Fruit fly (Drosophila melanogaster) whole organism, embryonic: ENCODE measurements around the gene Strip.
A peak's percentile ranks its signal among the peaks of the same experiment; 100 is the strongest.

Source experiments
- Abd-B ChIP-seq: fragments of 200-800 bp; sonication (Bioruptor generic); optimal IDR thresholded peaks from 2 replicates; lab custom pipeline; 2018; ENCODE audit warnings: missing biosample characterization, mild to moderate bottlenecking, missing genetic modification characterization, moderate library complexity
- Antp ChIP-seq: fragments of 200-800 bp; sonication (Bioruptor generic); optimal IDR thresholded peaks from 3 replicates; lab custom pipeline; 2016; ENCODE audit warnings: missing biosample characterization, missing genetic modification characterization
- Bteb2 ChIP-seq: fragments of 200-800 bp; sonication (Bioruptor generic); optimal IDR thresholded peaks from 2 replicates; lab custom pipeline; 2016; ENCODE audit warnings: missing biosample characterization, missing genetic modification characterization
- CG10267 ChIP-seq: fragments of 200-800 bp; sonication (Bioruptor generic); optimal IDR thresholded peaks from 2 replicates; lab custom pipeline; 2018; ENCODE audit warnings: missing biosample characterization, mild to moderate bottlenecking, missing genetic modification characterization, moderate library complexity
- CG10431 ChIP-seq: fragments of 200-800 bp; sonication (Bioruptor generic); optimal IDR thresholded peaks from 3 replicates; lab custom pipeline; 2018; ENCODE audit warnings: missing biosample characterization, mild to moderate bottlenecking, missing genetic modification characterization
- CG10462 ChIP-seq: fragments of 200-800 bp; sonication (Bioruptor generic); optimal IDR thresholded peaks from 2 replicates; lab custom pipeline; 2016; ENCODE audit warnings: missing biosample characterization, missing genetic modification characterization
- CG12071 ChIP-seq: fragments of 200-800 bp; sonication (Bioruptor generic); optimal IDR thresholded peaks from 3 replicates; lab custom pipeline; 2018; ENCODE audit warnings: missing biosample characterization, mild to moderate bottlenecking, missing genetic modification characterization
- CG12769 ChIP-seq: fragments of 200-800 bp; sonication (Bioruptor generic); optimal IDR thresholded peaks from 2 replicates; lab custom pipeline; 2019; ENCODE audit warnings: missing biosample characterization, mild to moderate bottlenecking, missing genetic modification characterization, moderate library complexity
- CG13296 ChIP-seq: fragments of 200-800 bp; sonication (Bioruptor generic); optimal IDR thresholded peaks from 3 replicates; lab custom pipeline; 2018; ENCODE audit warnings: missing biosample characterization, mild to moderate bottlenecking, missing genetic modification characterization
- CG14441 ChIP-seq: fragments of 200-800 bp; sonication (Bioruptor generic); IDR thresholded peaks from 2 replicates; pipeline ENCODE4 v1.3.6; 2022; ENCODE audit warnings: missing biosample characterization, missing genetic modification characterization
- CG17361 ChIP-seq: fragments of 200-800 bp; sonication (Bioruptor generic); IDR thresholded peaks from 3 replicates; pipeline ENCODE4 v1.3.6; 2022; ENCODE audit warnings: missing biosample characterization, missing genetic modification characterization
- CG2678 ChIP-seq: fragments of 200-800 bp; sonication (Bioruptor generic); optimal IDR thresholded peaks from 3 replicates; lab custom pipeline; 2019; ENCODE audit warnings: missing biosample characterization, mild to moderate bottlenecking, missing genetic modification characterization, moderate library complexity
- CG31388 ChIP-seq: fragments of 200-800 bp; sonication (Bioruptor generic); optimal IDR thresholded peaks from 2 replicates; lab custom pipeline; 2016; ENCODE audit warnings: missing biosample characterization, missing genetic modification characterization
- CG34224 ChIP-seq: fragments of 200-800 bp; sonication (Bioruptor generic); IDR thresholded peaks from 3 replicates; pipeline ENCODE4 v1.3.6; 2022; ENCODE audit warnings: missing biosample characterization, missing genetic modification characterization; ENCODE audit not compliant: partially characterized antibody
- CG3847 ChIP-seq: fragments of 200-800 bp; sonication (Bioruptor generic); IDR thresholded peaks from 2 replicates; pipeline ENCODE4 v1.3.6; 2022; ENCODE audit warnings: missing biosample characterization, missing genetic modification characterization
- CG4707 ChIP-seq: fragments of 200-800 bp; sonication (Bioruptor generic); optimal IDR thresholded peaks from 2 replicates; lab custom pipeline; 2018; ENCODE audit warnings: missing biosample characterization, mild to moderate bottlenecking, missing genetic modification characterization, moderate library complexity
- CG6654 ChIP-seq: fragments of 200-800 bp; sonication (Bioruptor generic); optimal IDR thresholded peaks from 2 replicates; lab custom pipeline; 2017; ENCODE audit warnings: missing biosample characterization, mild to moderate bottlenecking, missing genetic modification characterization
- CG7839 ChIP-seq: fragments of 200-800 bp; sonication (Bioruptor generic); optimal IDR thresholded peaks from 3 replicates; lab custom pipeline; 2018; ENCODE audit warnings: missing biosample characterization, mild to moderate bottlenecking, missing genetic modification characterization, moderate library complexity
- CG9437 ChIP-seq: fragments of 200-800 bp; sonication (Bioruptor generic); optimal IDR thresholded peaks from 2 replicates; lab custom pipeline; 2018; ENCODE audit warnings: missing biosample characterization, mild to moderate bottlenecking, missing genetic modification characterization
- Fer1 ChIP-seq: fragments of 200-800 bp; sonication (Bioruptor generic); optimal IDR thresholded peaks from 2 replicates; lab custom pipeline; 2017; ENCODE audit warnings: missing biosample characterization, mild to moderate bottlenecking, missing genetic modification characterization
- Hr51 ChIP-seq, 2 experiments: fragments of 200-800 bp; sonication (Bioruptor generic); optimal IDR thresholded peaks; 2 replicates in 1 of 2; 3 replicates in 1 of 2; lab custom pipeline; 2016 to 2018; ENCODE audit warnings: missing biosample characterization in 2 of 2, missing genetic modification characterization in 2 of 2, mild to moderate bottlenecking in 1 of 2, moderate library complexity in 1 of 2
- Kr ChIP-seq: fragments of 200-800 bp; sonication (Bioruptor generic); optimal IDR thresholded peaks from 2 replicates; lab custom pipeline; 2017; ENCODE audit warnings: missing biosample characterization, mild to moderate bottlenecking, missing genetic modification characterization
- Med ChIP-seq: fragments of 200-800 bp; sonication (Bioruptor generic); peaks from one replicate; lab custom pipeline; 2016; ENCODE audit warnings: missing biosample characterization, missing genetic modification characterization, mild to moderate bottlenecking, inconsistent platforms, moderate library complexity
- Meics ChIP-seq: fragments of 200-800 bp; sonication (Bioruptor generic); optimal IDR thresholded peaks from 2 replicates; lab custom pipeline; 2017; ENCODE audit warnings: missing biosample characterization, mild to moderate bottlenecking, missing genetic modification characterization
- Nf-YC ChIP-seq: fragments of 200-800 bp; optimal IDR thresholded peaks from 3 replicates; lab custom pipeline; 2019; ENCODE audit warnings: missing biosample characterization, mild to moderate bottlenecking, missing genetic modification characterization, moderate library complexity
- Oli ChIP-seq: fragments of 200-800 bp; sonication (Bioruptor generic); optimal IDR thresholded peaks from 2 replicates; lab custom pipeline; 2018; ENCODE audit warnings: missing biosample characterization, mild to moderate bottlenecking, missing genetic modification characterization, moderate library complexity
- Pdp1 ChIP-seq, 2 experiments: fragments of 200-800 bp; sonication (Bioruptor generic); optimal IDR thresholded peaks; 3 replicates each; lab custom pipeline; 2016; ENCODE audit warnings: missing biosample characterization in 2 of 2, missing genetic modification characterization in 2 of 2, mild to moderate bottlenecking in 1 of 2, moderate library complexity in 1 of 2
- Sox102F ChIP-seq: fragments of 200-800 bp; sonication (Bioruptor generic); optimal IDR thresholded peaks from 2 replicates; lab custom pipeline; 2018; ENCODE audit warnings: missing biosample characterization, mild to moderate bottlenecking, missing genetic modification characterization, moderate library complexity
- al ChIP-seq: fragments of 200-800 bp; sonication (Bioruptor generic); IDR thresholded peaks from 2 replicates; pipeline ENCODE4 v1.3.6; 2022; ENCODE audit warnings: missing biosample characterization, missing genetic modification characterization
- ap ChIP-seq: fragments of 200-800 bp; sonication (Bioruptor generic); IDR thresholded peaks from 2 replicates; pipeline ENCODE4 v1.3.6; 2022; ENCODE audit warnings: missing biosample characterization, missing genetic modification characterization
- bsh ChIP-seq, 2 experiments: fragments of 200-800 bp; sonication (Bioruptor generic); optimal IDR thresholded peaks; 2 replicates each; lab custom pipeline; 2017 to 2018; ENCODE audit warnings: mild to moderate bottlenecking in 2 of 2, missing biosample characterization in 2 of 2, missing genetic modification characterization in 2 of 2, moderate library complexity in 1 of 2
- dmrt99B ChIP-seq: fragments of 200-800 bp; sonication (Bioruptor generic); optimal IDR thresholded peaks from 2 replicates; lab custom pipeline; 2018; ENCODE audit warnings: missing biosample characterization, mild to moderate bottlenecking, missing genetic modification characterization, moderate library complexity
- gem ChIP-seq: fragments of 200-800 bp; sonication (Bioruptor generic); optimal IDR thresholded peaks from 2 replicates; lab custom pipeline; 2019; ENCODE audit warnings: missing biosample characterization, mild to moderate bottlenecking, missing genetic modification characterization, moderate library complexity
- lab ChIP-seq: fragments of 200-800 bp; sonication (Bioruptor generic); optimal IDR thresholded peaks from 3 replicates; lab custom pipeline; 2017; ENCODE audit warnings: missing biosample characterization, missing genetic modification characterization, mild to moderate bottlenecking, moderate library complexity, missing genetic modification reagents
- lbe ChIP-seq: fragments of 200-800 bp; sonication (Bioruptor generic); optimal IDR thresholded peaks from 2 replicates; lab custom pipeline; 2016; ENCODE audit warnings: missing biosample characterization, mild to moderate bottlenecking, missing genetic modification characterization
- nerfin-1 ChIP-seq: fragments of 200-800 bp; sonication (Bioruptor generic); optimal IDR thresholded peaks from 3 replicates; lab custom pipeline; 2019; ENCODE audit warnings: missing biosample characterization, mild to moderate bottlenecking, missing genetic modification characterization, moderate library complexity
- nmo ChIP-seq: fragments of 200-800 bp; sonication (Bioruptor generic); optimal IDR thresholded peaks from 2 replicates; lab custom pipeline; 2018; ENCODE audit warnings: missing biosample characterization, mild to moderate bottlenecking, missing genetic modification characterization, moderate library complexity
- phol ChIP-seq: fragments of 200-800 bp; sonication (Bioruptor generic); optimal IDR thresholded peaks from 3 replicates; lab custom pipeline; 2018; ENCODE audit warnings: missing biosample characterization, mild to moderate bottlenecking, missing genetic modification characterization, moderate library complexity
- ranshi ChIP-seq: fragments of 200-800 bp; sonication (Bioruptor generic); IDR thresholded peaks from 2 replicates; pipeline ENCODE4 v1.3.6; 2022; ENCODE audit warnings: missing biosample characterization, missing genetic modification characterization
- ro ChIP-seq: fragments of 200-800 bp; sonication (Bioruptor generic); IDR thresholded peaks from 2 replicates; pipeline ENCODE4 v1.3.6; 2022; ENCODE audit warnings: missing biosample characterization, missing genetic modification characterization
- sd ChIP-seq: fragments of 200-800 bp; sonication (Bioruptor generic); optimal IDR thresholded peaks from 3 replicates; lab custom pipeline; 2018; ENCODE audit warnings: missing biosample characterization, mild to moderate bottlenecking, missing genetic modification characterization, moderate library complexity
- sens ChIP-seq: fragments of 200-800 bp; sonication (Bioruptor generic); peaks from one replicate; lab custom pipeline; 2016; ENCODE audit warnings: missing biosample characterization, missing genetic modification characterization
- slbo ChIP-seq: fragments of 200-800 bp; sonication (Bioruptor generic); IDR thresholded peaks from 2 replicates; pipeline ENCODE4 v1.3.6; 2022; ENCODE audit warnings: missing biosample characterization, missing genetic modification characterization
- so ChIP-seq: fragments of 200-800 bp; sonication (Bioruptor generic); IDR thresholded peaks from 3 replicates; pipeline ENCODE4 v1.3.6; 2022; ENCODE audit warnings: missing biosample characterization, missing genetic modification characterization
- stc ChIP-seq: fragments of 200-800 bp; sonication (Bioruptor generic); IDR thresholded peaks from 2 replicates; pipeline ENCODE4 v1.3.6; 2022; ENCODE audit warnings: missing biosample characterization, missing genetic modification characterization
- wdn ChIP-seq: fragments of 200-800 bp; sonication (Bioruptor generic); IDR thresholded peaks from 2 replicates; pipeline ENCODE4 v1.3.6; 2022; ENCODE audit warnings: missing biosample characterization, missing genetic modification characterization
- wek ChIP-seq: fragments of 200-800 bp; sonication (Bioruptor generic); optimal IDR thresholded peaks from 3 replicates; lab custom pipeline; 2018; ENCODE audit warnings: missing biosample characterization, mild to moderate bottlenecking, missing genetic modification characterization, moderate library complexity
- zf30C ChIP-seq: fragments of 200-800 bp; sonication (Bioruptor generic); optimal IDR thresholded peaks from 3 replicates; lab custom pipeline; 2018; ENCODE audit warnings: missing biosample characterization, mild to moderate bottlenecking, missing genetic modification characterization

Gene Strip

DNA sequence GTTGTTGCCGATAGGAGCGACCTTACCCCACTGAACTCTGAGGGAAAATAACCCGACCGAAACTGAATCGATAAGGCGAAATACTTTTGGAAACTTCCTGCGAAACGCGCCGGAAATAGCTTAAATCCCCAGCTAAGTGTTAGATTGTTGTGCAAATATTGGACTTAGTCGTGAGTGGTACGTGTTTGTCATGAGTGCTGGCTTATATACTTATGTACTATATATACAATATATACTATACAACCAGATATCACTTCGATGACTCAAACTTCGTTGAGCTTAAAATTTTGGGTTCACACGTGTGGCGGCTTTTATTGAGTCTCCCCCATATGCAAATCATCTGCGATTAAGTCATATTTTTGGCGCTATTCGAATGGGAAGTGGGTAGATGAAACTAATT lies 17.6 kb upstream of the Strip start (continued):
- TF ChIP-seq CG12769 (tag; lab: Kevin White, UChicago) (peak; percentile 43), CG3847 (no peak), zf30C (no peak), ro (GFP tag; lab: Robert Waterston, UW) (no peak), lab (GFP tag; lab: Kevin White, UChicago) (peak; percentile 53), nerfin-1 (tag; lab: Kevin White, UChicago) (no peak), CG6654 (GFP tag; lab: Kevin White, UChicago) (no peak), Kr (GFP tag; lab: Kevin White, UChicago) (no peak)

DNA sequence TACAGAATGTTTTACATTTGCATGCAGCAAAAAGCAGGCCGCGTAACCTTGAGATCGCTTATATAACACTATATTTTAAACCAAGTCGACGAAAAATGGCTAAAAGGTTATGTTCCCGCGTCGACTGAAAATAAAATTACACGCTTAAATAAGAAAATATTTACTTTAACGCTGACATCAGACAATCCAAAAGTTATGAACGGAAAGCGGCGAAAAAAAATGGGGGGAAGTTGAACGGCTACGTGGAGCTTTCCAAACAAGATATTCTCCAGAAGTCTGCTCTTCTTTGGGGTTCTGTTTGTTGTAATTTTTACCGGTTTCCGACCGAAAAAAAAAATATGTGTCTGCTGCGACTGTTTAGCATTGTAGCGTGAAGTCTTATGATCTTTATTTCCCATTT lies 15.9 kb upstream of the Strip start:
- TF ChIP-seq CG14441 (no peak), CG31388 (GFP tag; lab: Kevin White, UChicago) (no peak), CG10431 (GFP tag; lab: Kevin White, UChicago) (no peak), wek (GFP tag; lab: Kevin White, UChicago) (no peak), al (no peak), Med (GFP tag; lab: Kevin White, UChicago) (peak; percentile 40), sens (GFP tag; lab: Kevin White, UChicago) (peak; percentile 41), CG10462 (GFP tag; lab: Kevin White, UChicago) (no peak), ranshi (no peak), CG7839 (tag; lab: Kevin White, UChicago) (no peak), Antp (GFP tag; lab: Kevin White, UChicago) (no peak), CG12071 (GFP tag; lab: Kevin White, UChicago) (no peak), wdn (GFP tag; lab: Robert Waterston, UW) (no peak), Pdp1 (GFP tag; optimal IDR thresholded peaks at IDR 0.05; lab: Kevin White, UChicago) (peak in 1 of 2 experiments; percentile 87), Abd-B (no peak), Nf-YC (tag; lab: Kevin White, UChicago) (no peak), Bteb2 (GFP tag; lab: Kevin White, UChicago) (no peak), CG9437 (GFP tag; lab: Kevin White, UChicago) (no peak), ap (GFP tag; lab: Robert Waterston, UW) (no peak), CG4707 (GFP tag; lab: Kevin White, UChicago) (no peak)

DNA sequence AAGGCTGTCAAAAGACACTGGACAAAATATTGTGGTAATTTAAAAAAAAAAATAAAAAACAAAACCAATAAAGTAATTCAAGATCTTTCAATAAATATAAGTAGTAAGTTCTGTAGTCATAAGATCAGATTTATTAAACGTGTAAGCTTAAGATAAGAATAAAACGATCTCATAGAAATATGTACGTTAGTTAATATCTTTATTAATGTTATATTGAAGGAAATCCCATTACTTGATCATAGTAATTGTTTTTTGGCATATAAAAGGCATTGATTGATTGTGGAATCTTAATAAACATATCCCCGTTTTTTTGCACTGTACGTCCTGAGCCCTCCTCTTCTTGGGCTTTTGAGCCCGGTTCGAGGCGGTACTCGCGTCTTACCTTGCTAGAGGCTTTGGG lies 14.6 kb upstream of the Strip start:
- peak; percentile 17 for TF ChIP-seq nmo (GFP tag; lab: Kevin White, UChicago)
- no peak for TF ChIP-seq so (GFP tag; lab: Robert Waterston, UW)
- TF ChIP-seq Fer1 (GFP tag; lab: Kevin White, UChicago), result peak; percentile 19
- peak; percentile 53 for TF ChIP-seq gem (tag; lab: Kevin White, UChicago)
- peak; percentile 5 for TF ChIP-seq CG10267
- TF ChIP-seq CG13296 (GFP tag; lab: Kevin White, UChicago), result peak; percentile 3
- peak; percentile 14 for TF ChIP-seq CG7839 (tag; lab: Kevin White, UChicago)
- TF ChIP-seq bsh (GFP tag; optimal IDR thresholded peaks at IDR 0.05; lab: Kevin White, UChicago), result peak in 1 of 2 experiments; percentile 10
- TF ChIP-seq Oli, result peak; percentile 35
- no peak for TF ChIP-seq sd (tag; lab: Kevin White, UChicago)
- TF ChIP-seq CG17361, result 0 out of 3 replicates have a peak, but pooled peaks have one; percentile 14
- TF ChIP-seq stc, result no peak
- no peak for TF ChIP-seq CG34224
- TF ChIP-seq lbe (GFP tag; lab: Kevin White, UChicago), result peak; percentile 51
- no peak for TF ChIP-seq slbo (GFP tag; lab: Robert Waterston, UW)
- peak in 1 of 2 experiments; percentile 56 for TF ChIP-seq Hr51 (GFP tag; optimal IDR thresholded peaks at IDR 0.05; lab: Kevin White, UChicago)
- TF ChIP-seq Sox102F (GFP tag; lab: Kevin White, UChicago), result peak; percentile 12
- TF ChIP-seq dmrt99B (tag; lab: Kevin White, UChicago), result peak; percentile 5
- TF ChIP-seq Meics (GFP tag; lab: Kevin White, UChicago), result peak; percentile 4
- peak; percentile 13 for TF ChIP-seq phol (tag; lab: Kevin White, UChicago)
- TF ChIP-seq CG2678 (tag; lab: Kevin White, UChicago), result peak; percentile 35
